Fruit fly (Drosophila melanogaster) whole organism, pupa: ENCODE measurements around the gene Gbeta5.

Source experiments
- CG12605 ChIP-seq: fragments of 200-800 bp; sonication (Bioruptor generic); IDR thresholded peaks from 2 replicates; pipeline ENCODE4 v1.3.6; 2022; ENCODE audit warnings: missing biosample characterization, missing genetic modification characterization
- CG17806 ChIP-seq: fragments of 200-800 bp; sonication (Bioruptor generic); optimal IDR thresholded peaks from 2 replicates; lab custom pipeline; 2018; ENCODE audit warnings: missing biosample characterization, mild to moderate bottlenecking, missing genetic modification characterization, moderate library complexity
- CG8159 ChIP-seq: fragments of 200-800 bp; sonication (Bioruptor generic); optimal IDR thresholded peaks from 3 replicates; lab custom pipeline; 2018; ENCODE audit warnings: missing biosample characterization, mild to moderate bottlenecking, missing genetic modification characterization, moderate library complexity
- CG8301 ChIP-seq: fragments of 200-800 bp; sonication (Bioruptor generic); optimal IDR thresholded peaks from 2 replicates; lab custom pipeline; 2018; ENCODE audit warnings: missing biosample characterization, mild to moderate bottlenecking, missing genetic modification characterization
- CG9948 ChIP-seq: fragments of 200-800 bp; sonication (Bioruptor generic); optimal IDR thresholded peaks from 2 replicates; lab custom pipeline; 2018; ENCODE audit warnings: missing biosample characterization, mild to moderate bottlenecking, missing genetic modification characterization, moderate library complexity
- EcR ChIP-seq: fragments of 200-800 bp; sonication (Bioruptor generic); optimal IDR thresholded peaks from 3 replicates; lab custom pipeline; 2019; ENCODE audit warnings: missing biosample characterization, missing genetic modification characterization, mild to moderate bottlenecking, moderate library complexity, missing genetic modification reagents
- Ets98B ChIP-seq: fragments of 200-800 bp; sonication (Bioruptor generic); IDR thresholded peaks from 2 replicates; pipeline ENCODE4 v1.3.6; 2022; ENCODE audit warnings: missing biosample characterization, missing genetic modification characterization
- Pif1A ChIP-seq: fragments of 200-800 bp; sonication (Bioruptor generic); optimal IDR thresholded peaks from 3 replicates; lab custom pipeline; 2016; ENCODE audit warnings: missing biosample characterization, missing genetic modification characterization
- Pif1B ChIP-seq: fragments of 200-800 bp; sonication (Bioruptor generic); optimal IDR thresholded peaks from 3 replicates; lab custom pipeline; 2016; ENCODE audit warnings: missing biosample characterization, missing genetic modification characterization
- Snoo ChIP-seq: fragments of 200-800 bp; sonication (Bioruptor generic); optimal IDR thresholded peaks from 3 replicates; lab custom pipeline; 2017; ENCODE audit warnings: missing biosample characterization, mild to moderate bottlenecking, missing genetic modification characterization, inconsistent platforms
- fd96Ca ChIP-seq: fragments of 200-800 bp; sonication (Bioruptor generic); IDR thresholded peaks from 3 replicates; pipeline ENCODE4 v1.3.6; 2022; ENCODE audit warnings: missing biosample characterization, missing genetic modification characterization
- gl ChIP-seq: fragments of 200-800 bp; sonication (Bioruptor generic); optimal IDR thresholded peaks from 2 replicates; lab custom pipeline; 2018; ENCODE audit warnings: missing biosample characterization, mild to moderate bottlenecking, missing genetic modification characterization

DNA sequence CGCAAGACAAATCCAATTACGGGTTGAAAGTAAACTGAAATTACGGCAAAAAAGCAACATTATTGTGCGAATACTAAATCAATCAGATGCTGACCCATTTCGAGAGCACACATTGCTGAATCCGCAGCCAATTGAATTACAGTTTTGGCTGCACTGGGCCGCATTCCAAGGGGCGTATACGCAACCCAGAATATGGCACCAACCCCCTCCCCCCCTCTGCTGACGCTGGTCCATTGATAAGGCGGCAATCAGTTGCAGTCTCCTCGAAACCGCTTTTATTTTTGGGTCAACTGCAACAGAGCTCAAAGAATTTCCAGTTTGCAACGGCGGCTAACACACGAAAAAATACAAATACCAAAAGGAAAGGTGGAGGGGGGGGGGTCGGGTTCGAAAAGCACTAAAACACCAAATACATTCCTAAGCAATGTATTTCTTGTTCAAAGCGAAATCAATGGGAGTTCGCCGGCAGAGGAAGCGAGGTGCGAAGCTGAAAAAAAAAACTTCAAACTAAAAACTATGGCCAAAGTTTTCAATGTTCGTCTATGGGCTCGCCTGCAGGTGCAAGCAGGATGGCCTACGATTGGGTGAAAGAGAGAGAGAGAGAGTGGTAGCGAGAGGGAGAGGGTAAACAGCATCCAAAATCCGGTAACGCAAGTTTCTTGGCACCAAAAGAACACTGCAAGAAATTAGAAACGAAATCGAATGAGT, 43.5 kb upstream of the Gbeta5 start:
- TF ChIP-seq Pif1A (GFP tag; lab: Kevin White, UChicago) (no peak), CG17806 (no peak), CG9948 (no peak), EcR (no peak), fd96Ca (GFP tag; lab: Robert Waterston, UW) (no peak; the same call in 2 of the 3 replicates), CG8159 (no peak), CG8301 (tag; lab: Kevin White, UChicago) (no peak), CG12605 (no peak), Pif1B (no peak), gl (no peak), Ets98B (GFP tag; lab: Robert Waterston, UW) (no peak), Snoo (no peak)
